Worm (Caenorhabditis elegans): Measurements from ENCODE around the gene C03A7.13.
A peak's percentile ranks its signal among the peaks of the same experiment; 100 is the strongest.

C03A7.13 gene

ce11 chrV:5201706-5202105 lies 9.4 kb upstream of the C03A7.13 start:
- TF ChIP-seq unc-39 (tag; optimal IDR thresholded peaks at IDR 0.05) (no peak), nhr-67 (tag; optimal IDR thresholded peaks at IDR 0.05) (no peak), nhr-12 (tag; optimal IDR thresholded peaks at IDR 0.05) (no peak), unc-62 (GFP tag; optimal IDR thresholded peaks at IDR 0.05) (no peak), skn-1 (tag; optimal IDR thresholded peaks at IDR 0.05) (no peak), snpc-4 (tag; optimal IDR thresholded peaks at IDR 0.05) (no peak), elt-3 (tag; optimal IDR thresholded peaks at IDR 0.05) (no peak)

- no peak for TF ChIP-seq ceh-82 (tag; optimal IDR thresholded peaks at IDR 0.05)
- peak; percentile 68 for TF ChIP-seq fkh-10 (GFP tag; optimal IDR thresholded peaks at IDR 0.05)
Measured at ce11 chrV:5200188-5200587, 7.8 kb upstream of the C03A7.13 start.

- TF ChIP-seq eor-1 (tag; optimal IDR thresholded peaks at IDR 0.05) (no peak), ama-1 (optimal IDR thresholded peaks at IDR 0.05) (no peak), ztf-11 (tag; optimal IDR thresholded peaks at IDR 0.05) (no peak), lin-15B (tag; optimal IDR thresholded peaks at IDR 0.05) (no peak), nhr-43 (tag; optimal IDR thresholded peaks at IDR 0.05; ENCODE audit: poor library complexity, severe bottlenecking) (no peak), nhr-12 (tag; optimal IDR thresholded peaks at IDR 0.05) (no peak), fos-1 (tag; optimal IDR thresholded peaks at IDR 0.05) (no peak), unc-62 (GFP tag; optimal IDR thresholded peaks at IDR 0.05) (no peak), egl-5 (tag; optimal IDR thresholded peaks at IDR 0.05) (no peak), R02D3.7 (tag; optimal IDR thresholded peaks at IDR 0.05) (no peak), pha-4 (tag; optimal IDR thresholded peaks at IDR 0.05) (no peak), pqm-1 (tag; optimal IDR thresholded peaks at IDR 0.05) (no peak), nhr-28 (tag; optimal IDR thresholded peaks at IDR 0.05) (no peak)
Measured at ce11 chrV:5198240-5198639, 5.9 kb upstream of the C03A7.13 start, which contains the start of gene Y47A7.2. Y47A7.2 (minus strand) TSS chrV:5198340.

- TF ChIP-seq nfya-1 (tag; optimal IDR thresholded peaks at IDR 0.05; ENCODE audit: insufficient read depth) (no peak), lin-15B (tag; optimal IDR thresholded peaks at IDR 0.05) (no peak), hmg-11 (tag; optimal IDR thresholded peaks at IDR 0.05) (no peak), unc-39 (tag; optimal IDR thresholded peaks at IDR 0.05) (no peak), ztf-11 (tag; optimal IDR thresholded peaks at IDR 0.05) (no peak), lin-39 (tag; optimal IDR thresholded peaks at IDR 0.05) (no peak), R02D3.7 (tag; optimal IDR thresholded peaks at IDR 0.05) (no peak), eor-1 (tag; optimal IDR thresholded peaks at IDR 0.05) (no peak), elt-1 (tag; optimal IDR thresholded peaks at IDR 0.05) (no peak), nhr-76 (tag; optimal IDR thresholded peaks at IDR 0.05) (no peak), zag-1 (tag; optimal IDR thresholded peaks at IDR 0.05) (no peak), nhr-12 (tag; optimal IDR thresholded peaks at IDR 0.05) (no peak), ceh-82 (tag; optimal IDR thresholded peaks at IDR 0.05) (no peak), ceh-9 (tag; optimal IDR thresholded peaks at IDR 0.05) (no peak), ztf-4 (tag; optimal IDR thresholded peaks at IDR 0.05) (no peak)
Measured at ce11 chrV:5194508-5194907, 2.2 kb upstream of the C03A7.13 start, which contains the start of gene abu-8. abu-8 (minus strand) TSS chrV:5194608.

- no peak for TF ChIP-seq ceh-16 (tag; optimal IDR thresholded peaks at IDR 0.05)
- TF ChIP-seq nfya-1 (tag; optimal IDR thresholded peaks at IDR 0.05; ENCODE audit: insufficient read depth), result no peak
- TF ChIP-seq ztf-11 (tag; optimal IDR thresholded peaks at IDR 0.05), result no peak
- TF ChIP-seq hmg-11 (tag; optimal IDR thresholded peaks at IDR 0.05), result no peak
- no peak for TF ChIP-seq nhr-11 (tag; optimal IDR thresholded peaks at IDR 0.05)
- no peak for TF ChIP-seq ceh-82 (tag; optimal IDR thresholded peaks at IDR 0.05)
- no peak for TF ChIP-seq ama-1 (optimal IDR thresholded peaks at IDR 0.05)
- TF ChIP-seq fos-1 (tag; optimal IDR thresholded peaks at IDR 0.05), result no peak
- TF ChIP-seq nhr-12 (tag; optimal IDR thresholded peaks at IDR 0.05), result no peak
- no peak for TF ChIP-seq elt-1 (tag; optimal IDR thresholded peaks at IDR 0.05)
- no peak for TF ChIP-seq egl-27 (tag; optimal IDR thresholded peaks at IDR 0.05)
- TF ChIP-seq sea-2 (GFP tag; optimal IDR thresholded peaks at IDR 0.05), result no peak
- TF ChIP-seq nhr-23 (tag; optimal IDR thresholded peaks at IDR 0.05), result no peak
- no peak for TF ChIP-seq nhr-76 (tag; optimal IDR thresholded peaks at IDR 0.05)
- no peak for TF ChIP-seq nhr-28 (tag; optimal IDR thresholded peaks at IDR 0.05)
Measured at ce11 chrV:5181612-5182011, 10.7 kb downstream of the C03A7.13 start, which contains the start of gene C03A7.2. C03A7.2 (plus strand) TSS chrV:5181912.

ce11 chrV:5178051-5178450 lies 14.3 kb downstream of the C03A7.13 start:
- TF ChIP-seq pqm-1 (tag; optimal IDR thresholded peaks at IDR 0.05) (peak; percentile 42), elt-2 (tag; optimal IDR thresholded peaks at IDR 0.05) (peak; percentile 47), R02D3.7 (tag; optimal IDR thresholded peaks at IDR 0.05) (no peak), daf-12 (tag; optimal IDR thresholded peaks at IDR 0.05) (no peak), mml-1 (tag; optimal IDR thresholded peaks at IDR 0.05) (no peak)

Data from whole organism, L3 larva.